ENCODE assay signal across 3 fruit fly cellular contexts in genomic region chr2L:2190684-2191083, dm6.
TF ChIP-seq lines count a peak whose summit lies in the region.

No protein-coding gene starts in this region.

- TF ChIP-seq CTCF in whole organism, embryonic (GFP tag; optimal IDR thresholded peaks at IDR 0.05; lab: Kevin White, UChicago), result no peak

TF ChIP-seq in whole organism, embryonic, 481 proteins besides CTCF, POLR2A, EP300 and RAD21:
- 0 out of 3 replicates have a peak, but pooled peaks have one; percentile 29 for TF ChIP-seq ci (GFP tag; IDR thresholded peaks at IDR 0.05; lab: Robert Waterston, UW)
- TF ChIP-seq Fer3 (tag; optimal IDR thresholded peaks at IDR 0.05; lab: Kevin White, UChicago), result no peak
TF ChIP-seq in whole organism, embryonic: peak in this region for 1.

TF ChIP-seq in whole organism, prepupa, 60 proteins besides CTCF, POLR2A, EP300 and RAD21:
- TF ChIP-seq Sox14 (GFP tag; optimal IDR thresholded peaks at IDR 0.05; lab: Kevin White, UChicago), result peak; percentile 43
- no peak for TF ChIP-seq fd59A (GFP tag; optimal IDR thresholded peaks at IDR 0.05; lab: Kevin White, UChicago)
- TF ChIP-seq OdsH (GFP tag; optimal IDR thresholded peaks at IDR 0.05; lab: Kevin White, UChicago), result no peak
- no peak for TF ChIP-seq Eip93F (GFP tag; optimal IDR thresholded peaks at IDR 0.05; lab: Kevin White, UChicago)
- no peak for TF ChIP-seq eg (GFP tag; IDR thresholded peaks at IDR 0.05; lab: Robert Waterston, UW)
- no peak for TF ChIP-seq Sox15 (GFP tag; optimal IDR thresholded peaks at IDR 0.05; lab: Kevin White, UChicago)
- no peak for TF ChIP-seq fkh (GFP tag; optimal IDR thresholded peaks at IDR 0.05; lab: Kevin White, UChicago)
- no peak for TF ChIP-seq CG1621 (tag; optimal IDR thresholded peaks at IDR 0.05; lab: Kevin White, UChicago)
- TF ChIP-seq spab (GFP tag; optimal IDR thresholded peaks at IDR 0.05; lab: Kevin White, UChicago), result no peak
- no peak for TF ChIP-seq CG8119 (GFP tag; IDR thresholded peaks at IDR 0.05; lab: Robert Waterston, UW)
- TF ChIP-seq CG11902 (GFP tag; optimal IDR thresholded peaks at IDR 0.05; lab: Kevin White, UChicago), result no peak
- TF ChIP-seq CG31627 (GFP tag; optimal IDR thresholded peaks at IDR 0.05; lab: Kevin White, UChicago), result no peak
- TF ChIP-seq Smox (GFP tag; optimal IDR thresholded peaks at IDR 0.05; lab: Kevin White, UChicago), result no peak
- no peak for TF ChIP-seq Ets96B (tag; optimal IDR thresholded peaks at IDR 0.05; lab: Kevin White, UChicago)
- TF ChIP-seq achi (GFP tag; optimal IDR thresholded peaks at IDR 0.05; lab: Kevin White, UChicago), result no peak
- no peak for TF ChIP-seq salr (GFP tag; optimal IDR thresholded peaks at IDR 0.05; lab: Kevin White, UChicago)
- TF ChIP-seq lz (GFP tag; optimal IDR thresholded peaks at IDR 0.05; lab: Kevin White, UChicago), result no peak
- no peak for TF ChIP-seq CG6854 (GFP tag; optimal IDR thresholded peaks at IDR 0.05; lab: Kevin White, UChicago)
- TF ChIP-seq net (GFP tag; optimal IDR thresholded peaks at IDR 0.05; lab: Kevin White, UChicago), result no peak
- peak; percentile 84 for TF ChIP-seq svp (GFP tag; lab: Kevin White, UChicago)
- TF ChIP-seq Eip78C (GFP tag; lab: Kevin White, UChicago), result peak; percentile 33
- TF ChIP-seq CG11294 (GFP tag; IDR thresholded peaks at IDR 0.05; lab: Robert Waterston, UW), result no peak
- TF ChIP-seq Hr4 (GFP tag; optimal IDR thresholded peaks at IDR 0.05; lab: Kevin White, UChicago), result no peak
- TF ChIP-seq CG8319 (GFP tag; optimal IDR thresholded peaks at IDR 0.05; lab: Kevin White, UChicago), result no peak
- no peak for TF ChIP-seq acj6 (GFP tag; optimal IDR thresholded peaks at IDR 0.05; lab: Kevin White, UChicago)
- TF ChIP-seq CG10631 (GFP tag; optimal IDR thresholded peaks at IDR 0.05; lab: Kevin White, UChicago), result no peak
- TF ChIP-seq vri (GFP tag; optimal IDR thresholded peaks at IDR 0.05; lab: Kevin White, UChicago), result no peak

TF ChIP-seq in whole organism, wandering third instar larva, 38 proteins besides CTCF, POLR2A, EP300 and RAD21:
- TF ChIP-seq sv (GFP tag; optimal IDR thresholded peaks at IDR 0.05; lab: Kevin White, UChicago) (no peak), foxo (GFP tag; optimal IDR thresholded peaks at IDR 0.05; lab: Kevin White, UChicago) (no peak), brk (GFP tag; optimal IDR thresholded peaks at IDR 0.05; lab: Kevin White, UChicago) (no peak), Rel (GFP tag; optimal IDR thresholded peaks at IDR 0.05; lab: Kevin White, UChicago) (no peak), Rel (tag; optimal IDR thresholded peaks at IDR 0.05; lab: Kevin White, UChicago) (peak; percentile 87), rgr (GFP tag; optimal IDR thresholded peaks at IDR 0.05; lab: Kevin White, UChicago) (peak; percentile 11), Sp1 (GFP tag; optimal IDR thresholded peaks at IDR 0.05; lab: Kevin White, UChicago) (no peak), lola (GFP tag; optimal IDR thresholded peaks at IDR 0.05; lab: Kevin White, UChicago) (no peak), GATAd (GFP tag; optimal IDR thresholded peaks at IDR 0.05; lab: Kevin White, UChicago) (no peak), h (GFP tag; optimal IDR thresholded peaks at IDR 0.05; lab: Kevin White, UChicago) (peak; percentile 18)
